Worm (Caenorhabditis elegans) whole organism, L3 larva: ENCODE results near the gene add-2.

Experiments used
- R02D3.7 ChIP-seq: fragments of 150-350 bp; optimal IDR thresholded peaks from 2 replicates; lab custom pipeline; 2014; ENCODE audit warnings: missing biosample characterization, missing genetic modification characterization
- ZK546.5 ChIP-seq: sonication (generic microtip); optimal IDR thresholded peaks from 2 replicates; lab custom pipeline; 2017; ENCODE audit warnings: missing biosample characterization, missing genetic modification characterization
- aly-2 ChIP-seq: fragments of 150-350 bp; optimal IDR thresholded peaks from 2 replicates; lab custom pipeline; 2014; ENCODE audit warnings: missing biosample characterization, missing genetic modification characterization
- ama-1 ChIP-seq: fragments of 150-350 bp; optimal IDR thresholded peaks from 2 replicates; lab custom pipeline; 2018
- ceh-16 ChIP-seq: sonication (generic microtip); optimal IDR thresholded peaks from 2 replicates; lab custom pipeline; 2017; ENCODE audit warnings: missing biosample characterization, missing genetic modification characterization
- ceh-28 ChIP-seq: fragments of 150-350 bp; optimal IDR thresholded peaks from 2 replicates; lab custom pipeline; 2014; ENCODE audit warnings: missing biosample characterization, missing genetic modification reagents, missing genetic modification characterization
- ceh-82 ChIP-seq: fragments of 150-350 bp; optimal IDR thresholded peaks from 2 replicates; lab custom pipeline; 2014; ENCODE audit warnings: missing biosample characterization, missing genetic modification characterization
- ceh-9 ChIP-seq: sonication (generic microtip); optimal IDR thresholded peaks from 2 replicates; lab custom pipeline; 2018; ENCODE audit warnings: missing biosample characterization, missing genetic modification characterization
- daf-12 ChIP-seq: fragments of 150-350 bp; optimal IDR thresholded peaks from 2 replicates; lab custom pipeline; 2014; ENCODE audit warnings: missing biosample characterization, missing genetic modification reagents, missing genetic modification characterization
- egl-27 ChIP-seq: sonication (generic microtip); optimal IDR thresholded peaks from 4 replicates; lab custom pipeline; 2017; ENCODE audit warnings: missing biosample characterization, missing genetic modification reagents, missing genetic modification characterization
- egl-5 ChIP-seq: fragments of 150-350 bp; optimal IDR thresholded peaks from 2 replicates; lab custom pipeline; 2017; ENCODE audit warnings: missing biosample characterization, missing genetic modification reagents, missing genetic modification characterization, inconsistent platforms
- elt-1 ChIP-seq: fragments of 150-350 bp; optimal IDR thresholded peaks from 2 replicates; lab custom pipeline; 2014; ENCODE audit warnings: missing biosample characterization, missing genetic modification characterization
- elt-2 ChIP-seq: sonication (generic microtip); optimal IDR thresholded peaks from 2 replicates; lab custom pipeline; 2016; ENCODE audit warnings: missing genetic modification reagents, mild to moderate bottlenecking, missing genetic modification characterization, missing compliant biosample characterization
- elt-3 ChIP-seq, 3 experiments: fragments of 150-350 bp in 1 of 3; sonication (generic microtip) in 2 of 3; optimal IDR thresholded peaks; 2 replicates in 2 of 3; 4 replicates in 1 of 3; lab custom pipeline; 2014 to 2017; ENCODE audit warnings: missing biosample characterization in 3 of 3, missing genetic modification characterization in 3 of 3
- eor-1 ChIP-seq, 2 experiments: fragments of 150-350 bp; optimal IDR thresholded peaks; 2 replicates each; lab custom pipeline; 2014 to 2018; ENCODE audit warnings: missing biosample characterization in 2 of 2, missing genetic modification characterization in 2 of 2
- fkh-10 ChIP-seq: sonication (generic microtip); optimal IDR thresholded peaks from 2 replicates; lab custom pipeline; 2017; ENCODE audit warnings: missing biosample characterization, missing genetic modification reagents, missing genetic modification characterization
- fkh-2 ChIP-seq: fragments of 150-350 bp; optimal IDR thresholded peaks from 2 replicates; lab custom pipeline; 2014; ENCODE audit warnings: missing biosample characterization, missing genetic modification reagents, missing genetic modification characterization
- fos-1 ChIP-seq: fragments of 150-350 bp; optimal IDR thresholded peaks from 2 replicates; lab custom pipeline; 2014; ENCODE audit warnings: missing biosample characterization, missing genetic modification characterization
- hmg-11 ChIP-seq: sonication (generic microtip); optimal IDR thresholded peaks from 2 replicates; lab custom pipeline; 2016; ENCODE audit warnings: missing genetic modification characterization, missing compliant biosample characterization
- jun-1 ChIP-seq: fragments of 150-350 bp; optimal IDR thresholded peaks from 2 replicates; lab custom pipeline; 2014; ENCODE audit warnings: missing biosample characterization, missing genetic modification reagents, missing genetic modification characterization
- lin-15B ChIP-seq: fragments of 150-350 bp; optimal IDR thresholded peaks from 2 replicates; lab custom pipeline; 2014; ENCODE audit warnings: missing biosample characterization, missing genetic modification characterization
- lin-39 ChIP-seq: fragments of 150-350 bp; optimal IDR thresholded peaks from 2 replicates; lab custom pipeline; 2018; ENCODE audit warnings: missing biosample characterization, missing genetic modification reagents, missing genetic modification characterization
- lsy-12 ChIP-seq: sonication (generic microtip); optimal IDR thresholded peaks from 2 replicates; lab custom pipeline; 2016; ENCODE audit warnings: mild to moderate bottlenecking, missing genetic modification characterization, missing compliant biosample characterization
- mdl-1 ChIP-seq: fragments of 150-350 bp; optimal IDR thresholded peaks from 2 replicates; lab custom pipeline; 2014; ENCODE audit warnings: missing biosample characterization, missing genetic modification characterization
- mml-1 ChIP-seq: fragments of 150-350 bp; sonication (generic microtip); optimal IDR thresholded peaks from 3 replicates; lab custom pipeline; 2014; ENCODE audit warnings: missing biosample characterization, missing genetic modification characterization
- nfya-1 ChIP-seq: sonication (generic microtip); optimal IDR thresholded peaks from 2 replicates; lab custom pipeline; 2017; ENCODE audit warnings: missing genetic modification characterization, mild to moderate bottlenecking, missing compliant biosample characterization, antibody characterized with exemption, moderate library complexity; ENCODE audit not compliant: insufficient read depth
- nhr-11 ChIP-seq: fragments of 150-350 bp; optimal IDR thresholded peaks from 2 replicates; lab custom pipeline; 2014; ENCODE audit warnings: missing biosample characterization, missing genetic modification characterization
- nhr-12 ChIP-seq: fragments of 150-350 bp; optimal IDR thresholded peaks from 2 replicates; lab custom pipeline; 2014; ENCODE audit warnings: missing biosample characterization, missing genetic modification characterization
- nhr-23 ChIP-seq: fragments of 150-350 bp; optimal IDR thresholded peaks from 2 replicates; lab custom pipeline; 2014; ENCODE audit warnings: missing biosample characterization, missing genetic modification reagents, missing genetic modification characterization
- nhr-237 ChIP-seq: fragments of 150-350 bp; optimal IDR thresholded peaks from 2 replicates; lab custom pipeline; 2014; ENCODE audit warnings: missing biosample characterization, missing genetic modification characterization
- nhr-25 ChIP-seq: sonication (generic microtip); optimal IDR thresholded peaks from 2 replicates; lab custom pipeline; 2017; ENCODE audit warnings: missing biosample characterization, missing genetic modification characterization
- nhr-28 ChIP-seq: fragments of 150-350 bp; optimal IDR thresholded peaks from 2 replicates; lab custom pipeline; 2014; ENCODE audit warnings: missing biosample characterization, missing genetic modification characterization
- nhr-43 ChIP-seq: sonication (generic microtip); optimal IDR thresholded peaks from 2 replicates; lab custom pipeline; 2016; ENCODE audit warnings: mild to moderate bottlenecking, missing genetic modification characterization, missing compliant biosample characterization; ENCODE audit not compliant: poor library complexity, severe bottlenecking
- nhr-67 ChIP-seq: fragments of 150-350 bp; optimal IDR thresholded peaks from 2 replicates; lab custom pipeline; 2014; ENCODE audit warnings: missing biosample characterization, missing genetic modification characterization
- nhr-76 ChIP-seq: fragments of 150-350 bp; sonication (generic microtip); optimal IDR thresholded peaks from 5 replicates; lab custom pipeline; 2014; ENCODE audit warnings: missing biosample characterization, missing genetic modification characterization
- nhr-77 ChIP-seq: fragments of 150-350 bp; optimal IDR thresholded peaks from 2 replicates; lab custom pipeline; 2014; ENCODE audit warnings: missing biosample characterization, missing genetic modification characterization
- pha-4 ChIP-seq: fragments of 150-350 bp; optimal IDR thresholded peaks from 2 replicates; lab custom pipeline; 2014; ENCODE audit warnings: missing biosample characterization, missing genetic modification reagents, missing genetic modification characterization
- pqm-1 ChIP-seq: fragments of 150-350 bp; optimal IDR thresholded peaks from 2 replicates; lab custom pipeline; 2017; ENCODE audit warnings: missing biosample characterization, missing genetic modification characterization, inconsistent platforms
- sea-2 ChIP-seq: fragments of 150-350 bp; sonication (generic microtip); optimal IDR thresholded peaks from 4 replicates; lab custom pipeline; 2014; ENCODE audit warnings: missing biosample characterization, missing genetic modification reagents, missing genetic modification characterization
- skn-1 ChIP-seq: fragments of 150-350 bp; optimal IDR thresholded peaks from 2 replicates; lab custom pipeline; 2014; ENCODE audit warnings: missing biosample characterization, missing genetic modification characterization
- snpc-4 ChIP-seq: fragments of 150-350 bp; optimal IDR thresholded peaks from 2 replicates; lab custom pipeline; 2014; ENCODE audit warnings: missing biosample characterization, missing genetic modification characterization
- tbx-2 ChIP-seq: sonication (generic microtip); optimal IDR thresholded peaks from 2 replicates; lab custom pipeline; 2016; ENCODE audit warnings: mild to moderate bottlenecking, missing genetic modification characterization, missing compliant biosample characterization
- unc-39 ChIP-seq: sonication (generic microtip); optimal IDR thresholded peaks from 4 replicates; lab custom pipeline; 2017; ENCODE audit warnings: missing biosample characterization, missing genetic modification characterization
- unc-62 ChIP-seq: fragments of 150-350 bp; sonication (generic microtip); optimal IDR thresholded peaks from 4 replicates; lab custom pipeline; 2014; ENCODE audit warnings: missing biosample characterization, missing genetic modification reagents, missing genetic modification characterization
- zag-1 ChIP-seq: fragments of 150-350 bp; optimal IDR thresholded peaks from 2 replicates; lab custom pipeline; 2014; ENCODE audit warnings: missing biosample characterization, missing genetic modification characterization
- ztf-11 ChIP-seq: fragments of 150-350 bp; optimal IDR thresholded peaks from 2 replicates; lab custom pipeline; 2014; ENCODE audit warnings: missing biosample characterization, missing genetic modification characterization
- ztf-4 ChIP-seq: fragments of 150-350 bp; optimal IDR thresholded peaks from 2 replicates; lab custom pipeline; 2014; ENCODE audit warnings: missing biosample characterization, missing genetic modification characterization

add-2 gene

ce11 chrV:11979673-11980561, 33.3 kb downstream of the add-2 start, which contains the start of gene snr-4:
Gene snr-4, minus strand, starts transcription at chrV:11979723.
- peak; percentile 88 for TF ChIP-seq nhr-77 (tag; lab: Kevin White, UChicago)
- peak; percentile 81 for TF ChIP-seq ceh-28 (tag; lab: Kevin White, UChicago)
- no peak for TF ChIP-seq ZK546.5 (tag; lab: Kevin White, UChicago)
- TF ChIP-seq unc-39 (tag; lab: Kevin White, UChicago) = no peak
- peak in 1 of 3 experiments; percentile 83 for TF ChIP-seq elt-3 (tag; optimal IDR thresholded peaks at IDR 0.05; lab: Kevin White, UChicago)
- peak; percentile 56 for TF ChIP-seq fkh-10 (GFP tag; lab: Kevin White, UChicago)
- TF ChIP-seq nfya-1 (tag; lab: Kevin White, UChicago) = peak; percentile 96
- peak; percentile 98 for TF ChIP-seq ama-1
- peak; percentile 88 for TF ChIP-seq pha-4 (tag; lab: Kevin White, UChicago)
- TF ChIP-seq unc-62 (GFP tag; lab: Kevin White, UChicago) = peak; percentile 40
- TF ChIP-seq tbx-2 (tag; lab: Kevin White, UChicago) = peak; percentile 79
- TF ChIP-seq skn-1 (tag; lab: Kevin White, UChicago) = peak; percentile 87
- peak; percentile 92 for TF ChIP-seq jun-1 (tag; lab: Kevin White, UChicago)
- no peak for TF ChIP-seq ceh-9 (tag; lab: Kevin White, UChicago)
- peak; percentile 95 for TF ChIP-seq nhr-25
- TF ChIP-seq egl-5 = peak; percentile 84
- TF ChIP-seq mml-1 = no peak
- no peak for TF ChIP-seq elt-1 (tag; lab: Kevin White, UChicago)
- no peak for TF ChIP-seq zag-1 (tag; lab: Kevin White, UChicago)
- TF ChIP-seq R02D3.7 (tag; lab: Kevin White, UChicago) = peak; percentile 86
- TF ChIP-seq nhr-43 = peak; percentile 90
- peak; percentile 100 for TF ChIP-seq snpc-4 (tag; lab: Kevin White, UChicago)
- TF ChIP-seq nhr-67 = no peak
- TF ChIP-seq sea-2 (GFP tag; lab: Kevin White, UChicago) = no peak
- peak; percentile 70 for TF ChIP-seq nhr-11 (tag; lab: Kevin White, UChicago)
- no peak for TF ChIP-seq eor-1 (tag; optimal IDR thresholded peaks at IDR 0.05; lab: Kevin White, UChicago)
- peak; percentile 41 for TF ChIP-seq ceh-16 (tag; lab: Kevin White, UChicago)
- peak; percentile 92 for TF ChIP-seq lsy-12
- TF ChIP-seq nhr-28 (tag; lab: Kevin White, UChicago) = no peak
- TF ChIP-seq daf-12 (tag; lab: Kevin White, UChicago) = no peak
- peak; percentile 63 for TF ChIP-seq aly-2 (tag; lab: Kevin White, UChicago)
- peak; percentile 74 for TF ChIP-seq fos-1 (tag; lab: Kevin White, UChicago)
- peak; percentile 94 for TF ChIP-seq nhr-23 (tag; lab: Kevin White, UChicago)
- peak; percentile 89 for TF ChIP-seq pqm-1 (tag; lab: Kevin White, UChicago)
- TF ChIP-seq hmg-11 (tag; lab: Kevin White, UChicago) = peak; percentile 83
- peak; percentile 92 for TF ChIP-seq lin-15B (tag; lab: Kevin White, UChicago)
- TF ChIP-seq ztf-11 (tag; lab: Kevin White, UChicago) = no peak
- TF ChIP-seq nhr-237 (tag; lab: Kevin White, UChicago) = no peak
- peak; percentile 90 for TF ChIP-seq ceh-82 (tag; lab: Kevin White, UChicago)
- peak; percentile 97 for TF ChIP-seq lin-39 (tag; lab: Kevin White, UChicago)
- TF ChIP-seq mdl-1 (tag; lab: Kevin White, UChicago) = peak; percentile 9
- TF ChIP-seq nhr-12 = no peak
- no peak for TF ChIP-seq egl-27 (tag; lab: Kevin White, UChicago)
- no peak for TF ChIP-seq fkh-2 (tag; lab: Kevin White, UChicago)
- TF ChIP-seq elt-2 (tag; lab: Kevin White, UChicago) = peak; percentile 76
- peak; percentile 26 for TF ChIP-seq nhr-76 (tag; lab: Kevin White, UChicago)
- peak; percentile 39 for TF ChIP-seq ztf-4 (tag; lab: Kevin White, UChicago)
